Worm (Caenorhabditis elegans): ENCODE data around the gene F19G12.4.

DNA sequence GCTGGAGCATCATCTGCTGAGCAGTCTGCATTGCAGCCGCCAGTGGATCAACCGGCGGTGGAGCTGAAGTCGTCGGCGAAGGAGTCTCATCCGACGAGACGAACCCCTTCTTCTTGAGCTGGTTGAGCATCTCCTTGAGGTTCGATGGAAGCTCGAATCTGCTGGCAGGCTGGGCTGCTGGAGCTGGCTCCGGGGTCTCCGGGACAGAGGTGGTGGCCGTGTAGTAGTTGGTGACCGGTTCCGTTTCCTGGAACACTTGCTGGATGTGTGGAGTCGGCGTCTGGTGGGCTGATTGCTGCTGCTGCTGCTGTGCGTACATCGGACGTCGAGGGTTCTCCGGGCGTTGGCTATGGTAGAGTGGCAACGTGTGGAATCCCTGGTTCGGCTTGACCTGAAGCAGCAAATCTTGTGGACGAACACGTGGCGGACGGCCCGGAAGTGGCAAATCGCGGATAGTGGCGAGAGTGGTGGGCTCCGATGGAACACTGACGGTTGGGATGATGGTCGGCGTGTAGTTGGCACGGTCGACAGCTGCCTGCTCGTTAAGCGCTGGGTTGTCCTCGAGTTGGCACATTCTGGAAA, 24.6 kb downstream of the F19G12.4 start:
- TF ChIP-seq nhr-11 (tag; optimal IDR thresholded peaks at IDR 0.05) (no peak), K09A11.1 (tag; optimal IDR thresholded peaks at IDR 0.05; ENCODE audit: insufficient read depth) (no peak), ceh-34 (tag; optimal IDR thresholded peaks at IDR 0.05) (no peak), Y22D7AL.16 (tag; optimal IDR thresholded peaks at IDR 0.05) (no peak), pha-4 (tag; optimal IDR thresholded peaks at IDR 0.05) (no peak)
